Worm (Caenorhabditis elegans) whole organism, L2 larva: ENCODE results near the gene ctsa-3.2.

Experiments
- F13H6.1 ChIP-seq: sonication (generic microtip); optimal IDR thresholded peaks from 2 replicates; lab custom pipeline; 2016; ENCODE audit warnings: missing genetic modification characterization, missing compliant biosample characterization
- ZK546.5 ChIP-seq: sonication (generic microtip); optimal IDR thresholded peaks from 2 replicates; lab custom pipeline; 2017; ENCODE audit warnings: missing biosample characterization, missing genetic modification characterization
- blmp-1 ChIP-seq: sonication (generic microtip); optimal IDR thresholded peaks from 2 replicates; lab custom pipeline; 2017; ENCODE audit warnings: missing genetic modification characterization, mild to moderate bottlenecking, missing compliant biosample characterization, antibody characterized with exemption, moderate library complexity; ENCODE audit not compliant: insufficient read depth
- ceh-82 ChIP-seq: fragments of 150-350 bp; optimal IDR thresholded peaks from 2 replicates; lab custom pipeline; 2014; ENCODE audit warnings: missing biosample characterization, missing genetic modification characterization
- elt-3 ChIP-seq: sonication (generic microtip); optimal IDR thresholded peaks from 2 replicates; lab custom pipeline; 2017; ENCODE audit warnings: missing biosample characterization, missing genetic modification characterization
- fos-1 ChIP-seq: fragments of 150-350 bp; optimal IDR thresholded peaks from 2 replicates; lab custom pipeline; 2014; ENCODE audit warnings: missing biosample characterization, missing genetic modification characterization
- lsy-2 ChIP-seq, 2 experiments: fragments of 150-350 bp in 1 of 2; sonication (generic microtip) in 1 of 2; optimal IDR thresholded peaks; 2 replicates each; lab custom pipeline; 2014 to 2017; ENCODE audit warnings: missing biosample characterization in 2 of 2, missing genetic modification characterization in 2 of 2
- mdl-1 ChIP-seq, 2 experiments: fragments of 150-350 bp in 1 of 2; sonication (generic microtip) in 1 of 2; optimal IDR thresholded peaks; 2 replicates each; lab custom pipeline; 2017; ENCODE audit warnings: missing biosample characterization in 2 of 2, missing genetic modification characterization in 2 of 2
- skn-1 ChIP-seq: sonication (generic microtip); optimal IDR thresholded peaks from 2 replicates; lab custom pipeline; 2017; ENCODE audit warnings: missing biosample characterization, missing genetic modification characterization
- sma-3 ChIP-seq: sonication (generic microtip); optimal IDR thresholded peaks from 2 replicates; lab custom pipeline; 2016; ENCODE audit warnings: missing genetic modification reagents, missing genetic modification characterization, missing compliant biosample characterization
- sma-9 ChIP-seq, 2 experiments: fragments of 150-350 bp in 1 of 2; sonication (generic microtip) in 1 of 2; optimal IDR thresholded peaks; 2 replicates each; lab custom pipeline; 2014 to 2016; ENCODE audit warnings: missing genetic modification characterization in 2 of 2, mild to moderate bottlenecking in 1 of 2, missing biosample characterization in 1 of 2, missing compliant biosample characterization in 1 of 2, missing genetic modification reagents in 1 of 2, moderate library complexity in 1 of 2
- unc-62 ChIP-seq: fragments of 150-350 bp; optimal IDR thresholded peaks from 2 replicates; lab custom pipeline; 2014; ENCODE audit warnings: missing biosample characterization, missing genetic modification reagents, missing genetic modification characterization
- ztf-11 ChIP-seq: sonication (generic microtip); optimal IDR thresholded peaks from 2 replicates; lab custom pipeline; 2017; ENCODE audit warnings: missing biosample characterization, missing genetic modification characterization

DNA sequence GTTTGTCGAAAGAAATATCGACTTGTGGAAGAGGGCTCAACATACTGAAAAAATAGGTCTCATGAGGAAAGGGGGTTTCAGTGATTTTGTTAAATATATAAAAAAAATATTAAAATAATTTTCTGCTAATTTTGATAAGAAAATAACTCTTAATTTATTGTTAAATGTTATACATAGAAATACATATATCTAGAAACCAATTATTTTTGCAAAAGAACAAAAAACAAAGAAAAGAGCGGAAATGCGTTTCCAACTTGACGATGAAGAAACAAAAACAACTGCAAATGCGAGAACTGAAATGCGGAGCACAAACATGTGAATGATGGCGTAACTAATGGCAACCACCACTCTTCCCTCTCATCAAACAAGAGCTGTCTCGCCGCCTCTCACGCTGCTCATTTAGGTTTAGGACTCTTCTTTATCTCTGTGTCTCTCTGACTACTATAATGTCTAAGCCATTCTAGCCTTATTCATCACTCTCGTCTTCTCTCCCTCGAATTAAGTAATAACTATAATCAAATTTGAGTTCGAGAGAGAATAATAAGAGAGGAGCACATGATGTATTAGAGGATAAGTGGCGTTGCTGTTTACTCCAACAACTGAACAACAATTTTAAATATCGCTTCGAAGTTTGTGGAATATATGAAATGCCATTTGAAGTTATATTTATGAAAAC, 36.6 kb upstream of the ctsa-3.2 start, which contains the start of gene arrd-4:
- TF ChIP-seq skn-1 (no peak), ztf-11 (tag; lab: Kevin White, UChicago) (no peak), sma-9 (GFP tag; optimal IDR thresholded peaks at IDR 0.05; lab: Kevin White, UChicago) (no peak), sma-9 (tag; optimal IDR thresholded peaks at IDR 0.05; lab: Kevin White, UChicago) (no peak), fos-1 (tag; lab: Kevin White, UChicago) (no peak), sma-3 (no peak), mdl-1 (tag; optimal IDR thresholded peaks at IDR 0.05; lab: Kevin White, UChicago) (no peak), ceh-82 (tag; lab: Kevin White, UChicago) (no peak), lsy-2 (tag; optimal IDR thresholded peaks at IDR 0.05; lab: Kevin White, UChicago) (no peak), unc-62 (GFP tag; lab: Kevin White, UChicago) (no peak), elt-3 (tag; lab: Kevin White, UChicago) (no peak), ZK546.5 (tag; lab: Kevin White, UChicago) (no peak), F13H6.1 (no peak), blmp-1 (no peak)
